Fruit fly (Drosophila melanogaster): Measurements from ENCODE around the gene CG46465.

DNA sequence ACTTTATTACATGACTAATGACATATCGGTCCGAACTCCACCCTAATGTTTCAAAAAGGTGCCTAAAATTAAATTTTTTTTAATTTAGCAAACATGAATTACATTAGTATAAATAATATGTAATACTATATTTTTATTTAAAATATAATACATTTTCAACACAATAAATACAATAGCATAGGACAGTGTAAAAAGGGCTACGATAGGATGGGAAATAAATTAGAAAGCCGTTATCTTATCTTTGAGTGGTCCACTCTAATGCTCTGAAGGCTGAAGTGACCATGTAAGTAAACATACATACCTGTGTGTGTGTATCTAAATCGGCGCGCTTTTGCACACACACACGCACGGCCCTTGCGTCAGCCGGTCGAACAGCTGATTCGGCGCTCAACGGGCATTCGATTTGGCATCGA is 10.7 kb downstream of the CG46465 start, which contains the start of gene CG31793:
- TF ChIP-seq toe (GFP tag; optimal IDR thresholded peaks at IDR 0.05) (peak; percentile 18), CG7101 (tag; optimal IDR thresholded peaks at IDR 0.05) (peak; percentile 85), CG1620 (GFP tag; optimal IDR thresholded peaks at IDR 0.05) (no peak), CG33017 (tag; optimal IDR thresholded peaks at IDR 0.05) (peak; percentile 56), Mnt (GFP tag; optimal IDR thresholded peaks at IDR 0.05) (no peak), Hr96 (GFP tag; optimal IDR thresholded peaks at IDR 0.05) (no peak), cic (GFP tag; optimal IDR thresholded peaks at IDR 0.05) (peak; percentile 89), ovo (GFP tag; optimal IDR thresholded peaks at IDR 0.05) (peak; percentile 61), CG7045 (GFP tag; optimal IDR thresholded peaks at IDR 0.05) (peak; percentile 47), CG11617 (GFP tag; optimal IDR thresholded peaks at IDR 0.05) (peak; percentile 79), CG5204 (GFP tag; optimal IDR thresholded peaks at IDR 0.05) (peak; percentile 12), cnc (optimal IDR thresholded peaks at IDR 0.05) (no peak)

All from whole organism, adult.